Fruit fly (Drosophila melanogaster) whole organism, prepupa: ENCODE results near the gene Rab21.

Experiments used
- CG11762 ChIP-seq: fragments of 200-800 bp; sonication (Bioruptor generic); optimal IDR thresholded peaks from 3 replicates; lab custom pipeline; 2016; ENCODE audit warnings: missing biosample characterization, missing genetic modification characterization; ENCODE audit not compliant: insufficient read depth
- CG15336 ChIP-seq: fragments of 200-800 bp; sonication (Bioruptor generic); IDR thresholded peaks from 2 replicates; pipeline ENCODE4 v1.3.6; 2022; ENCODE audit warnings: missing biosample characterization, missing genetic modification characterization
- CG34406 ChIP-seq: fragments of 200-800 bp; sonication (Bioruptor generic); optimal IDR thresholded peaks from 3 replicates; lab custom pipeline; 2016; ENCODE audit warnings: missing biosample characterization, missing genetic modification characterization
- CG6808 ChIP-seq: fragments of 200-800 bp; sonication (Bioruptor generic); optimal IDR thresholded peaks from 3 replicates; lab custom pipeline; 2017; ENCODE audit warnings: missing biosample characterization, missing genetic modification characterization, mild to moderate bottlenecking, moderate library complexity, missing genetic modification reagents
- CG8319 ChIP-seq: fragments of 200-800 bp; sonication (Bioruptor generic); optimal IDR thresholded peaks from 3 replicates; lab custom pipeline; 2016; ENCODE audit warnings: missing biosample characterization, missing genetic modification characterization
- Lpt ChIP-seq: fragments of 200-800 bp; sonication (Bioruptor generic); optimal IDR thresholded peaks from 3 replicates; lab custom pipeline; 2016; ENCODE audit warnings: missing biosample characterization, missing genetic modification characterization
- OdsH ChIP-seq: fragments of 200-800 bp; sonication (Bioruptor generic); optimal IDR thresholded peaks from 3 replicates; lab custom pipeline; 2016; ENCODE audit warnings: missing biosample characterization, missing genetic modification characterization
- acj6 ChIP-seq: fragments of 200-800 bp; sonication (Bioruptor generic); optimal IDR thresholded peaks from 3 replicates; lab custom pipeline; 2016; ENCODE audit warnings: missing biosample characterization, missing genetic modification characterization
- cyc ChIP-seq: fragments of 200-800 bp; sonication (Bioruptor generic); optimal IDR thresholded peaks from 3 replicates; lab custom pipeline; 2016; ENCODE audit warnings: missing biosample characterization, missing genetic modification characterization

DNA sequence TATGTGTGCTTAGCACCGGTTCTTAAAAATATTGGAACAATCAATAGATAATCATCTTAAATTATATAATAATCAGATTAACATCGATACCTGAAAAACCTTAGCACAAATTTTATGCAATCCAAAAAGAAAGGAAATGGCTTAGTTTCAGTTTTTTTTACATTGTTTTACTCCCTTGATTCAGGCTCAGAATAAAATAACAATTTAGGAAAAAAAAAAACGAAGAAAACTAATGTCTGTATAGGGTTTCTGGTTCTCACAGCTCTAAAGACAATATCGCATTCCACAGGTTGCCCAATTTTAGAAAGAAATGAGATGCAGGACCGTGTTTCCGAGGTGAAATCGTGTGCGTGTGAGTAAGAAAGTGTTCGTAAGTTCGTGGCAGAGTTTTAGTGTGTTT, 9.4 kb upstream of the Rab21 start, which contains the start of gene zyd:
- TF ChIP-seq acj6 (GFP tag; lab: Kevin White, UChicago) (no peak), CG11762 (GFP tag; lab: Kevin White, UChicago) (no peak), CG15336 (GFP tag; lab: Robert Waterston, UW) (no peak), cyc (GFP tag; lab: Kevin White, UChicago) (no peak), CG6808 (GFP tag; lab: Kevin White, UChicago) (no peak), OdsH (GFP tag; lab: Kevin White, UChicago) (no peak), CG8319 (no peak), Lpt (GFP tag; lab: Kevin White, UChicago) (no peak), CG34406 (GFP tag; lab: Kevin White, UChicago) (no peak)
